Worm (Caenorhabditis elegans) whole organism, L1 larva: ENCODE measurements around the gene dct-7.

ENCODE experiments used
- nhr-237 ChIP-seq: fragments of 150-350 bp; optimal IDR thresholded peaks from 2 replicates; lab custom pipeline; 2014; ENCODE audit warnings: missing biosample characterization, missing genetic modification characterization
- nhr-90 ChIP-seq: sonication (generic microtip); optimal IDR thresholded peaks from 2 replicates; lab custom pipeline; 2016; ENCODE audit warnings: mild to moderate bottlenecking, missing genetic modification characterization, missing compliant biosample characterization; ENCODE audit not compliant: poor library complexity
- pqm-1 ChIP-seq: sonication (generic microtip); optimal IDR thresholded peaks from 3 replicates; lab custom pipeline; 2017; ENCODE audit warnings: missing biosample characterization, missing genetic modification characterization
- rnt-1 ChIP-seq: sonication (generic microtip); optimal IDR thresholded peaks from 2 replicates; lab custom pipeline; 2016; ENCODE audit warnings: mild to moderate bottlenecking, missing genetic modification characterization, moderate library complexity, missing compliant biosample characterization
- unc-62 ChIP-seq: fragments of 150-350 bp; optimal IDR thresholded peaks from 2 replicates; lab custom pipeline; 2014; ENCODE audit warnings: missing biosample characterization, missing genetic modification reagents, missing genetic modification characterization
- xbp-1 ChIP-seq: sonication (generic microtip); optimal IDR thresholded peaks from 2 replicates; lab custom pipeline; 2016; ENCODE audit warnings: missing genetic modification characterization, missing compliant biosample characterization

DNA sequence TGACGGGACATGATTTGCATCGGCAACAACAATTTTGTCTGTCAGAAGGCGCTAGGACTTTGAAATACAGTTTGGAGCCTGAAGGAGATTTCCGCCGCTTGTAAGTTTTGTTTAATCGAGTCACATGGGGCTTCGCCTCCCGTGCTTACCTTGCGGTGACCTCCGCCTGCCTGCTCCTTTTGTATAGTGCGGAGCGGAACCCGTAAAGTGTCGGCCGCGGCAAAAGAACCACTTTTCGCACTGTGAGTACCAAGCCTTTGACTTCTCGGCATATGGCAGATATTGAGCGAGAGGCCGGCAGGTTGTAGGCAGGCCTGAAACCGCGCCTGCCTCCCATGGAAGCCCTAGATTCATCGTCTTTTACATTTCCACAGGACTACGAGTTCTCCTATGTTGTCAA, 24.4 kb downstream of the dct-7 start:
- TF ChIP-seq nhr-90 (tag; lab: Kevin White, UChicago) (no peak), nhr-237 (no peak), rnt-1 (tag; lab: Kevin White, UChicago) (no peak), xbp-1 (tag; lab: Kevin White, UChicago) (no peak), unc-62 (no peak), pqm-1 (tag; lab: Kevin White, UChicago) (no peak)
